Worm (Caenorhabditis elegans) whole organism, L2 larva: ENCODE results near the gene mib-1.

Source experiments
- C34F6.9 ChIP-seq: fragments of 150-350 bp; optimal IDR thresholded peaks from 2 replicates; lab custom pipeline; 2014; ENCODE audit warnings: missing biosample characterization, missing genetic modification characterization
- F13H6.1 ChIP-seq: sonication (generic microtip); optimal IDR thresholded peaks from 2 replicates; lab custom pipeline; 2016; ENCODE audit warnings: missing genetic modification characterization, missing compliant biosample characterization
- aly-2 ChIP-seq: fragments of 150-350 bp; optimal IDR thresholded peaks from 2 replicates; lab custom pipeline; 2014; ENCODE audit warnings: missing biosample characterization, missing genetic modification characterization
- blmp-1 ChIP-seq: sonication (generic microtip); optimal IDR thresholded peaks from 2 replicates; lab custom pipeline; 2017; ENCODE audit warnings: missing genetic modification characterization, mild to moderate bottlenecking, missing compliant biosample characterization, antibody characterized with exemption, moderate library complexity; ENCODE audit not compliant: insufficient read depth
- ceh-16 ChIP-seq: fragments of 150-350 bp; optimal IDR thresholded peaks from 2 replicates; lab custom pipeline; 2014; ENCODE audit warnings: missing biosample characterization, missing genetic modification characterization
- ceh-82 ChIP-seq: fragments of 150-350 bp; optimal IDR thresholded peaks from 2 replicates; lab custom pipeline; 2014; ENCODE audit warnings: missing biosample characterization, missing genetic modification characterization
- crh-2 ChIP-seq: sonication (generic microtip); optimal IDR thresholded peaks from 2 replicates; lab custom pipeline; 2017; ENCODE audit warnings: missing biosample characterization, missing genetic modification characterization
- dmd-4 ChIP-seq: sonication (generic microtip); optimal IDR thresholded peaks from 2 replicates; lab custom pipeline; 2017; ENCODE audit warnings: missing biosample characterization, missing genetic modification characterization
- egl-27 ChIP-seq: sonication (generic microtip); optimal IDR thresholded peaks from 3 replicates; lab custom pipeline; 2017; ENCODE audit warnings: missing biosample characterization, missing genetic modification reagents, missing genetic modification characterization
- elt-1 ChIP-seq: fragments of 150-350 bp; optimal IDR thresholded peaks from 2 replicates; lab custom pipeline; 2014; ENCODE audit warnings: missing biosample characterization, missing genetic modification characterization
- fos-1 ChIP-seq: fragments of 150-350 bp; optimal IDR thresholded peaks from 2 replicates; lab custom pipeline; 2014; ENCODE audit warnings: missing biosample characterization, missing genetic modification characterization
- gmeb-1 ChIP-seq: fragments of 150-350 bp; optimal IDR thresholded peaks from 2 replicates; lab custom pipeline; 2014; ENCODE audit warnings: missing biosample characterization, missing genetic modification characterization
- nhr-10 ChIP-seq: sonication (generic microtip); optimal IDR thresholded peaks from 2 replicates; lab custom pipeline; 2017; ENCODE audit warnings: missing biosample characterization, missing genetic modification characterization
- nhr-129 ChIP-seq: fragments of 150-350 bp; optimal IDR thresholded peaks from 2 replicates; lab custom pipeline; 2014; ENCODE audit warnings: missing biosample characterization, missing genetic modification characterization
- nhr-21 ChIP-seq: fragments of 150-350 bp; optimal IDR thresholded peaks from 2 replicates; lab custom pipeline; 2014; ENCODE audit warnings: missing biosample characterization, missing genetic modification characterization
- nhr-23 ChIP-seq: fragments of 150-350 bp; optimal IDR thresholded peaks from 2 replicates; lab custom pipeline; 2014; ENCODE audit warnings: missing biosample characterization, missing genetic modification reagents, missing genetic modification characterization
- nhr-237 ChIP-seq: fragments of 150-350 bp; optimal IDR thresholded peaks from 2 replicates; lab custom pipeline; 2014; ENCODE audit warnings: missing biosample characterization, missing genetic modification characterization
- nhr-25 ChIP-seq: fragments of 150-350 bp; sonication (generic microtip); optimal IDR thresholded peaks from 3 replicates; lab custom pipeline; 2014; ENCODE audit warnings: missing biosample characterization, missing genetic modification characterization
- nhr-6 ChIP-seq: fragments of 150-350 bp; optimal IDR thresholded peaks from 2 replicates; lab custom pipeline; 2014; ENCODE audit warnings: missing biosample characterization, missing genetic modification characterization
- nhr-77 ChIP-seq: fragments of 150-350 bp; optimal IDR thresholded peaks from 2 replicates; lab custom pipeline; 2014; ENCODE audit warnings: missing biosample characterization, missing genetic modification characterization
- sem-4 ChIP-seq: fragments of 150-350 bp; optimal IDR thresholded peaks from 2 replicates; lab custom pipeline; 2014; ENCODE audit warnings: missing biosample characterization, missing genetic modification reagents, missing genetic modification characterization
- skn-1 ChIP-seq: sonication (generic microtip); optimal IDR thresholded peaks from 2 replicates; lab custom pipeline; 2017; ENCODE audit warnings: missing biosample characterization, missing genetic modification characterization
- sma-3 ChIP-seq: sonication (generic microtip); optimal IDR thresholded peaks from 2 replicates; lab custom pipeline; 2016; ENCODE audit warnings: missing genetic modification reagents, missing genetic modification characterization, missing compliant biosample characterization
- sma-9 ChIP-seq, 2 experiments: fragments of 150-350 bp in 1 of 2; sonication (generic microtip) in 1 of 2; optimal IDR thresholded peaks; 2 replicates each; lab custom pipeline; 2014 to 2016; ENCODE audit warnings: missing genetic modification characterization in 2 of 2, mild to moderate bottlenecking in 1 of 2, missing biosample characterization in 1 of 2, missing compliant biosample characterization in 1 of 2, missing genetic modification reagents in 1 of 2, moderate library complexity in 1 of 2
- zag-1 ChIP-seq: fragments of 150-350 bp; optimal IDR thresholded peaks from 2 replicates; lab custom pipeline; 2014; ENCODE audit warnings: missing biosample characterization, missing genetic modification characterization
- ztf-1 ChIP-seq: fragments of 200-800 bp; sonication (Bioruptor generic); conservative IDR thresholded peaks from 2 replicates; pipeline ENCODE4 v1.3.6; 2022; ENCODE audit warnings: missing genetic modification characterization, missing compliant biosample characterization

Gene mib-1

ce11 chrIII:11267372-11267771 is 23.1 kb downstream of the mib-1 start:
- peak; percentile 42 for TF ChIP-seq fos-1
- TF ChIP-seq nhr-10 (tag; lab: Kevin White, UChicago), result no peak

DNA sequence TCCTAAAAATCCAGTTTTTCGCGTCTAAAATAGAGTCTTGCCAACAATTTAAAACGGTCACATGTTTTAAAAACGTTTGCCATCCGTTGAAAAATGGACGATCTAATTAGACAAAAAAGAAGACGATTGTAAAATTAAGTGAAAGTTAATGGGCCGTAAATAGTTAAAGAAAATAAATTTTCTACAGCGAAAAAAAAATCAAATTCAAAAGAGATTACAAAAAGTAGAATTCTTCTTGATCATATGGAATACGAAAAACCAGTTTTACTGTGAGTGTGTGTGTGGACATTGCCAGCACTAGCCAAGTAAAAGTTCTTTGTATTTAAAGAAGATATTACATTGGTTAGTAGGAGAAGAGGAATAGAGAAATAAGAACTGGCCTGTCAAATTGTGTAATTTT is 28.4 kb downstream of the mib-1 start:
- TF ChIP-seq C34F6.9 (tag; lab: Kevin White, UChicago), result peak; percentile 12
- TF ChIP-seq sma-3 (GFP tag; lab: Kevin White, UChicago), result peak; percentile 3
- TF ChIP-seq sem-4 (tag; lab: Kevin White, UChicago), result peak; percentile 31
- TF ChIP-seq dmd-4, result no peak
- peak; percentile 88 for TF ChIP-seq nhr-25 (tag; lab: Kevin White, UChicago)
- peak; percentile 88 for TF ChIP-seq blmp-1 (tag; lab: Kevin White, UChicago)

DNA sequence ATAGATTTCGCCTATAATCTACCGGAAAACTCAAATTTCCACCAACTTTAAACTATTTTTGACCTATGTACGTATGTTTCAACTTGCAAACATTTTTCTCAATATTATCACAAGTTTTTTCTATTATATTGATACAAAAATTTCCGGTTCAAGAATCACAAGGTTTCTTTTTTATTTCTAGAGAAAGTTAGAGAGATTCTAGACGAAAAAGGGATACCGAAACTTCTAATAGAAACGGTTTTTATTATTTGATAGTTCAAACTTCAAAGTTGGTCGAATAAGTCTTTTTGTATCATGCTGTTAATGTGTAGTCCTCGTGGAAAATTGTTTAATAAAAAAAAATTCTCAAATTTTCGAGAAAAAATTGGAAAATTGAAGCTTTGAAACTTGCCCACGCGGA is 35.4 kb downstream of the mib-1 start:
- TF ChIP-seq fos-1 (no peak), sma-3 (GFP tag; lab: Kevin White, UChicago) (peak; percentile 23), nhr-25 (tag; lab: Kevin White, UChicago) (peak; percentile 82), blmp-1 (tag; lab: Kevin White, UChicago) (peak; percentile 70), C34F6.9 (tag; lab: Kevin White, UChicago) (no peak), nhr-21 (tag; lab: Kevin White, UChicago) (peak; percentile 38), sem-4 (tag; lab: Kevin White, UChicago) (no peak), nhr-10 (tag; lab: Kevin White, UChicago) (no peak), nhr-129 (tag; lab: Kevin White, UChicago) (no peak), gmeb-1 (tag; lab: Kevin White, UChicago) (peak; percentile 23), sma-9 (GFP tag; optimal IDR thresholded peaks at IDR 0.05; lab: Kevin White, UChicago) (peak; percentile 75), sma-9 (tag; optimal IDR thresholded peaks at IDR 0.05; lab: Kevin White, UChicago) (no peak)

DNA sequence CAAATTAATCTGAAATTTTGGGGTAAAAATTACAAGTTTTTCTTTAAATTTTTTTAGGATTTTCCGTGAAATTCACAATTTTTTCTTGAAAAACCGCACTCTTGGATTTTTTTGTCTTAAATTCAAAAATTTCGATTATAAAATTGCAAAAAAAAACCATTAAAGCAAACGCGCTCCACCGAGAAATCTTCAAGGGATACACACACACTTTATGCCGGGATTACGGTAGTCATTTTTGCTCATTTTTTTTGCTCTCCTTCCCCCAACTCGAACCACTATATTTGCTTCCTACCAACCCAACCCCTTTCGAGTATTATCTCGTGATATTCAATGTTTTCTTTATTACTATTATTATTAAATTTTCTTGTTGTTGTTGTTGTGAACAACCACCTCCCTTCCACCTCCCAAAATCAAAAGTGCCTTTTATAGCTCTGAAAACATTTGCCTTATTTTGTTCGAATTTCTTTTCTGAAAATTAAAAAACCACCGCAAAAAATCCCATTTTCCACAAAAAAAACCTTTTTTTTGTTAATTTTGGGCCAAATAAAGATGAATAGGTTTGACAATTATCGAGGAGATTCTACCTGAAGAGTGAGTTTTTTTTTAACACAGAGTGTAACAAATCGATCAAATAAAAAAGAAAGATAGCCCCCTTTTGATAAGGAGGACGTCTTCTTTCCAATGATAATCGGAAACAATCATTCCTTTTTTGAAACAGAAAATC is 38.6 kb downstream of the mib-1 start, which contains the start of gene Y47D3A.32:
TSS of gene Y47D3A.32 (plus strand) at position 674 of the 724 bp plus-strand sequence.
- TF ChIP-seq nhr-23 (tag; lab: Kevin White, UChicago) (no peak), crh-2 (tag; lab: Kevin White, UChicago) (no peak), zag-1 (tag; lab: Kevin White, UChicago) (no peak), gmeb-1 (tag; lab: Kevin White, UChicago) (no peak), egl-27 (tag; lab: Kevin White, UChicago) (no peak)

- TF ChIP-seq ztf-1 (GFP tag; lab: Robert Waterston, UW) (no peak), nhr-77 (no peak), F13H6.1 (tag; lab: Kevin White, UChicago) (no peak), skn-1 (tag; lab: Kevin White, UChicago) (no peak), ceh-16 (tag; lab: Kevin White, UChicago) (no peak), elt-1 (tag; lab: Kevin White, UChicago) (no peak), nhr-237 (tag; lab: Kevin White, UChicago) (no peak)
Observed at ce11 chrIII:11248897-11249296, 41.6 kb downstream of the mib-1 start.

DNA sequence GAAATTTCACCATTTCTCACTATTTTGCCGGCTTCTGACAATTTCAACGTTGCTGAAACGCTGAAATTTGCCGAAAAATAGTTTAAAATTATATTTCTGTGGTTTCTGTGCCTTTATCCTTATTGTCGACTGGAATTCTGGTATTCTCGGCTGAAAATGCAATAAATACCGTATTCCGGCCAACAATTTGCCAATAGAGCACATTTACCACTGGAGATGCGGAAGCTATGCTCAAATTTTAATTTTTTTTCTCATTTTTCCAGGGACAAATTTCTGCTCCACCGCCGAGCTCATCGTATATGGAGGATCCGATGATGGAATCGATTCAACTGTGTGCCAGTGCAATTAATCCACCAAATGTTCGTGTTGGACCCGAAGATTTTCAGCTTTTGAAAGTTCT is 43.9 kb downstream of the mib-1 start:
- TF ChIP-seq sem-4 (tag; lab: Kevin White, UChicago), result no peak

- TF ChIP-seq nhr-6 (tag; lab: Kevin White, UChicago) (no peak), ceh-82 (tag; lab: Kevin White, UChicago) (no peak), nhr-25 (tag; lab: Kevin White, UChicago) (no peak), aly-2 (tag; lab: Kevin White, UChicago) (no peak)
Observed at ce11 chrIII:11244820-11245219, 45.7 kb downstream of the mib-1 start, which contains the start of gene rsks-1. Gene rsks-1 (plus strand): TSS chrIII:11245120.
